Fruit fly (Drosophila melanogaster) whole organism, embryonic: ENCODE data around the gene CG4291.

Experiments
- Bdp1 ChIP-seq: fragments of 200-800 bp; sonication (Bioruptor generic); optimal IDR thresholded peaks from 3 replicates; lab custom pipeline; 2016; ENCODE audit warnings: missing biosample characterization, missing genetic modification characterization
- CG10431 ChIP-seq: fragments of 200-800 bp; sonication (Bioruptor generic); optimal IDR thresholded peaks from 3 replicates; lab custom pipeline; 2018; ENCODE audit warnings: missing biosample characterization, mild to moderate bottlenecking, missing genetic modification characterization
- CG1233 ChIP-seq: fragments of 200-800 bp; sonication (Bioruptor generic); optimal IDR thresholded peaks from 4 replicates; lab custom pipeline; 2018; ENCODE audit warnings: missing biosample characterization, mild to moderate bottlenecking, missing genetic modification characterization
- CG12659 ChIP-seq: fragments of 200-800 bp; sonication (Bioruptor generic); optimal IDR thresholded peaks from 3 replicates; lab custom pipeline; 2017; ENCODE audit warnings: mild to moderate bottlenecking, missing biosample characterization, missing genetic modification reagents, missing genetic modification characterization
- CG12769 ChIP-seq: fragments of 200-800 bp; sonication (Bioruptor generic); optimal IDR thresholded peaks from 2 replicates; lab custom pipeline; 2019; ENCODE audit warnings: missing biosample characterization, mild to moderate bottlenecking, missing genetic modification characterization, moderate library complexity
- CG13775 ChIP-seq: fragments of 200-800 bp; sonication (Bioruptor generic); optimal IDR thresholded peaks from 3 replicates; lab custom pipeline; 2017; ENCODE audit warnings: missing biosample characterization, mild to moderate bottlenecking, missing genetic modification characterization
- CG14050 ChIP-seq: fragments of 200-800 bp; sonication (Bioruptor generic); IDR thresholded peaks from 3 replicates; pipeline ENCODE4 v1.3.6; 2022; ENCODE audit warnings: missing biosample characterization, missing genetic modification characterization
- CG14710 ChIP-seq: fragments of 200-800 bp; sonication (Bioruptor generic); optimal IDR thresholded peaks from 3 replicates; lab custom pipeline; 2019; ENCODE audit warnings: missing biosample characterization, mild to moderate bottlenecking, missing genetic modification characterization, moderate library complexity
- CG1529 ChIP-seq: fragments of 200-800 bp; sonication (Bioruptor generic); optimal IDR thresholded peaks from 3 replicates; lab custom pipeline; 2018; ENCODE audit warnings: missing biosample characterization, missing genetic modification characterization
- CG17359 ChIP-seq: fragments of 200-800 bp; sonication (Bioruptor generic); optimal IDR thresholded peaks from 3 replicates; lab custom pipeline; 2018; ENCODE audit warnings: missing biosample characterization, mild to moderate bottlenecking, missing genetic modification characterization, moderate library complexity
- CG2199 ChIP-seq: fragments of 200-800 bp; sonication (Bioruptor generic); IDR thresholded peaks from 3 replicates; pipeline ENCODE4 v1.3.6; 2022; ENCODE audit warnings: missing biosample characterization, missing genetic modification characterization
- CG2678 ChIP-seq: fragments of 200-800 bp; sonication (Bioruptor generic); optimal IDR thresholded peaks from 3 replicates; lab custom pipeline; 2019; ENCODE audit warnings: missing biosample characterization, mild to moderate bottlenecking, missing genetic modification characterization, moderate library complexity
- CG30431 ChIP-seq: fragments of 200-800 bp; sonication (Bioruptor generic); optimal IDR thresholded peaks from 2 replicates; lab custom pipeline; 2017; ENCODE audit warnings: missing biosample characterization, missing genetic modification characterization
- CG42726 ChIP-seq: fragments of 200-800 bp; sonication (Bioruptor generic); IDR thresholded peaks from 2 replicates; pipeline ENCODE4 v1.3.6; 2022; ENCODE audit warnings: missing biosample characterization, missing genetic modification characterization; ENCODE audit not compliant: partially characterized antibody
- CG4707 ChIP-seq: fragments of 200-800 bp; sonication (Bioruptor generic); optimal IDR thresholded peaks from 2 replicates; lab custom pipeline; 2018; ENCODE audit warnings: missing biosample characterization, mild to moderate bottlenecking, missing genetic modification characterization, moderate library complexity
- CG4854 ChIP-seq: fragments of 200-800 bp; sonication (Bioruptor generic); optimal IDR thresholded peaks from 2 replicates; lab custom pipeline; 2016; ENCODE audit warnings: missing biosample characterization, missing genetic modification characterization, inconsistent platforms
- CG7745 ChIP-seq: fragments of 200-800 bp; sonication (Bioruptor generic); optimal IDR thresholded peaks from 2 replicates; lab custom pipeline; 2018; ENCODE audit warnings: missing biosample characterization, mild to moderate bottlenecking, missing genetic modification characterization, moderate library complexity
- CrebB ChIP-seq: fragments of 200-800 bp; sonication (Bioruptor generic); optimal IDR thresholded peaks from 3 replicates; lab custom pipeline; 2018; ENCODE audit warnings: missing biosample characterization, mild to moderate bottlenecking, missing genetic modification characterization
- Dip3 ChIP-seq: fragments of 200-800 bp; sonication (Bioruptor generic); optimal IDR thresholded peaks from 3 replicates; lab custom pipeline; 2016; ENCODE audit warnings: missing biosample characterization, missing genetic modification characterization
- Eip74EF ChIP-seq, 2 experiments: fragments of 200-800 bp in 1 of 2; fragments of >200 bp in 1 of 2; sonication (Bioruptor generic) in 1 of 2; optimal IDR thresholded peaks; 2 replicates each; lab custom pipeline; 2017 to 2019; ENCODE audit warnings: missing biosample characterization in 2 of 2, missing genetic modification characterization in 2 of 2, mild to moderate bottlenecking in 1 of 2, moderate library complexity in 1 of 2
- Ets97D ChIP-seq: fragments of 200-800 bp; sonication (Bioruptor generic); optimal IDR thresholded peaks from 3 replicates; lab custom pipeline; 2016; ENCODE audit warnings: missing biosample characterization, missing genetic modification characterization
- Jarid2 ChIP-seq: fragments of 200-800 bp; sonication (Bioruptor generic); optimal IDR thresholded peaks from 3 replicates; lab custom pipeline; 2017; ENCODE audit warnings: mild to moderate bottlenecking, missing biosample characterization, missing genetic modification reagents, missing genetic modification characterization
- Meics ChIP-seq: fragments of 200-800 bp; sonication (Bioruptor generic); optimal IDR thresholded peaks from 2 replicates; lab custom pipeline; 2017; ENCODE audit warnings: missing biosample characterization, mild to moderate bottlenecking, missing genetic modification characterization
- Nf-YB ChIP-seq: fragments of 200-800 bp; sonication (Bioruptor generic); optimal IDR thresholded peaks from 3 replicates; lab custom pipeline; 2019; ENCODE audit warnings: missing biosample characterization, mild to moderate bottlenecking, missing genetic modification characterization, moderate library complexity
- bbx ChIP-seq: fragments of 200-800 bp; sonication (Bioruptor generic); IDR thresholded peaks from 2 replicates; pipeline ENCODE4 v1.3.6; 2022; ENCODE audit warnings: missing biosample characterization, missing genetic modification characterization; ENCODE audit not compliant: partially characterized antibody
- cas ChIP-seq: fragments of 200-800 bp; sonication (Bioruptor generic); IDR thresholded peaks from 2 replicates; pipeline ENCODE4 v1.3.6; 2022; ENCODE audit warnings: missing biosample characterization, missing genetic modification characterization
- cato ChIP-seq: fragments of 200-800 bp; sonication (Bioruptor generic); optimal IDR thresholded peaks from 2 replicates; lab custom pipeline; 2016; ENCODE audit warnings: missing biosample characterization, missing genetic modification characterization, borderline replicate concordance
- dimm ChIP-seq: fragments of 200-800 bp; sonication (Bioruptor generic); IDR thresholded peaks from 2 replicates; pipeline ENCODE4 v1.3.6; 2022; ENCODE audit warnings: missing biosample characterization, missing genetic modification characterization
- dpn ChIP-seq, 2 experiments: fragments of 200-800 bp; sonication (Bioruptor generic); optimal IDR thresholded peaks; 3 replicates each; lab custom pipeline; 2016; ENCODE audit warnings: missing biosample characterization in 2 of 2, missing genetic modification characterization in 2 of 2
- en ChIP-seq: fragments of 200-800 bp; sonication (Bioruptor generic); optimal IDR thresholded peaks from 2 replicates; lab custom pipeline; 2016; ENCODE audit warnings: missing biosample characterization, missing genetic modification characterization
- fd102C ChIP-seq: fragments of 200-800 bp; sonication (Bioruptor generic); optimal IDR thresholded peaks from 2 replicates; lab custom pipeline; 2018; ENCODE audit warnings: missing biosample characterization, mild to moderate bottlenecking, missing genetic modification characterization, moderate library complexity
- fd64A ChIP-seq: fragments of 200-800 bp; sonication (Bioruptor generic); optimal IDR thresholded peaks from 3 replicates; lab custom pipeline; 2018; ENCODE audit warnings: missing biosample characterization, mild to moderate bottlenecking, missing genetic modification characterization
- gfzf ChIP-seq: fragments of 200-800 bp; sonication (Bioruptor generic); optimal IDR thresholded peaks from 2 replicates; lab custom pipeline; 2016; ENCODE audit warnings: missing biosample characterization, mild to moderate bottlenecking, missing genetic modification characterization, moderate library complexity
- grau ChIP-seq: fragments of 200-800 bp; optimal IDR thresholded peaks from 3 replicates; lab custom pipeline; 2019; ENCODE audit warnings: missing biosample characterization, mild to moderate bottlenecking, missing genetic modification characterization, moderate library complexity
- gt ChIP-seq: fragments of 200-800 bp; sonication (Bioruptor generic); IDR thresholded peaks from 2 replicates; pipeline ENCODE4 v1.3.6; 2022; ENCODE audit warnings: missing biosample characterization, missing genetic modification characterization
- hkb ChIP-seq, 2 experiments: fragments of 200-800 bp in 1 of 2; fragments of >200 bp in 1 of 2; sonication (Bioruptor generic) in 1 of 2; IDR thresholded peaks in 1 of 2; optimal IDR thresholded peaks in 1 of 2; 2 replicates each; pipeline versions ENCODE4 v1.3.6 to Lab custom; 2017 to 2022; ENCODE audit warnings: missing biosample characterization in 1 of 2, missing genetic modification characterization in 1 of 2
- knrl ChIP-seq: fragments of 200-800 bp; sonication (Bioruptor generic); IDR thresholded peaks from 3 replicates; pipeline ENCODE4 v1.3.6; 2022; ENCODE audit warnings: missing biosample characterization, missing genetic modification characterization; ENCODE audit not compliant: partially characterized antibody
- nau ChIP-seq: fragments of 200-800 bp; sonication (Bioruptor generic); optimal IDR thresholded peaks from 3 replicates; lab custom pipeline; 2017; ENCODE audit warnings: missing biosample characterization, mild to moderate bottlenecking, missing genetic modification characterization, missing genetic modification reagents
- pfk ChIP-seq: fragments of 200-800 bp; sonication (Bioruptor generic); optimal IDR thresholded peaks from 2 replicates; lab custom pipeline; 2018; ENCODE audit warnings: missing biosample characterization, mild to moderate bottlenecking, missing genetic modification characterization, moderate library complexity
- salm ChIP-seq: fragments of 200-800 bp; sonication (Bioruptor generic); optimal IDR thresholded peaks from 2 replicates; lab custom pipeline; 2018; ENCODE audit warnings: missing biosample characterization, mild to moderate bottlenecking, missing genetic modification characterization
- schlank ChIP-seq: fragments of 200-800 bp; sonication (Bioruptor generic); optimal IDR thresholded peaks from 2 replicates; lab custom pipeline; 2018; ENCODE audit warnings: missing biosample characterization, mild to moderate bottlenecking, missing genetic modification characterization
- shn ChIP-seq: fragments of 200-800 bp; sonication (Bioruptor generic); optimal IDR thresholded peaks from 3 replicates; lab custom pipeline; 2016; ENCODE audit warnings: missing biosample characterization, missing genetic modification characterization
- sna ChIP-seq: fragments of 200-800 bp; sonication (Bioruptor generic); IDR thresholded peaks from 2 replicates; pipeline ENCODE4 v1.3.6; 2022; ENCODE audit warnings: missing biosample characterization, missing genetic modification characterization; ENCODE audit not compliant: partially characterized antibody
- tin ChIP-seq: fragments of 200-800 bp; sonication (Bioruptor generic); optimal IDR thresholded peaks from 3 replicates; lab custom pipeline; 2016; ENCODE audit warnings: missing biosample characterization, missing genetic modification characterization
- tup ChIP-seq: fragments of 200-800 bp; sonication (Bioruptor generic); optimal IDR thresholded peaks from 2 replicates; lab custom pipeline; 2016; ENCODE audit warnings: missing biosample characterization, mild to moderate bottlenecking, missing genetic modification characterization, moderate library complexity
- tx ChIP-seq: fragments of 200-800 bp; sonication (Bioruptor generic); optimal IDR thresholded peaks from 2 replicates; lab custom pipeline; 2016; ENCODE audit warnings: missing biosample characterization, missing genetic modification characterization
- wdn ChIP-seq: fragments of 200-800 bp; sonication (Bioruptor generic); IDR thresholded peaks from 2 replicates; pipeline ENCODE4 v1.3.6; 2022; ENCODE audit warnings: missing biosample characterization, missing genetic modification characterization
- zf30C ChIP-seq: fragments of 200-800 bp; sonication (Bioruptor generic); optimal IDR thresholded peaks from 3 replicates; lab custom pipeline; 2018; ENCODE audit warnings: missing biosample characterization, mild to moderate bottlenecking, missing genetic modification characterization

Gene CG4291

DNA sequence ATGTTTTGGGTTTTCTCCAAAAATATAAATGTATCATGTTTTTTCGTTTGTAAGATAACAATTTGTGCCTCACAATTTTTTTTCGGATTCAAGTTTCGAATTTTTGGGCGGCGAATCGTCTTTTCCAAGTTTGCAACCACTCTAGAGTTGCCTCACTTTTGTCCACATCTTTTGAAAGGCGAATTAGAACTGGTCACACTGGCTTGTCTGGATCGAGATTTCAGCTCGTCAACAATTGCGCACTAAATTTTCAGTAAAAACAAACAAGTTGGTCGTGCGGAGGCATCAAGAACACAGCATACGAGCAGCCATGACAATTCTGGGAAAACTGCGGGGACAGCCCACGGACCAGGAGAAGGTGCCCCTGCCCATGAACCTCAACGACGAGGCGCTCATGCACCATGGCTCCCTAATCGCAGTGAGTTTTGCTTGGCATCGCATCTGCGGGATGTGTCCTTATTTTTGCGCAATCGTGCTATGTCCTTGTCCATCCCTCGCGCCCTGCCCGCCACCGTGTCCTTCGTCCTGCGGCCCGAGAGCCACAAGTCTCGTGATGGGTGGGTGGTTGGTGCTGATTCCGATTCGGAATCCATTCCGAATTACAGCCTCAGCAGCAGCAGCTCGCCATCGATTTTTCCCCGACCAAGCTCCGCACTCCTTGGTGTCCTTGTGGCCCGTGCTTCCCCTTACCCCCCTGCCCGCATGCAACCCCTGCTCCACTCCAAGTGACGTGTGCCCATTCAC is 31.1 kb downstream of the CG4291 start, which contains the start of gene CG3662 (continued):
- no peak for TF ChIP-seq Nf-YB (GFP tag; lab: Kevin White, UChicago)
- TF ChIP-seq zf30C (GFP tag; lab: Kevin White, UChicago), result peak; percentile 4
- no peak for TF ChIP-seq tin
- TF ChIP-seq grau (tag; lab: Kevin White, UChicago), result peak; percentile 19
- no peak for TF ChIP-seq CG4707
- peak; percentile 33; the same call in 1 of the 2 replicates for TF ChIP-seq bbx (GFP tag; lab: Robert Waterston, UW)
- no peak for TF ChIP-seq gt (GFP tag; lab: Robert Waterston, UW)
- TF ChIP-seq CrebB (tag; lab: Kevin White, UChicago), result no peak
- TF ChIP-seq fd64A (GFP tag; lab: Kevin White, UChicago), result no peak
- no peak for TF ChIP-seq CG30431
- TF ChIP-seq Bdp1, result no peak
- no peak for TF ChIP-seq dimm (GFP tag; lab: Robert Waterston, UW)
- no peak for TF ChIP-seq CG2199 (GFP tag; lab: Robert Waterston, UW)
- TF ChIP-seq CG1233 (GFP tag; lab: Kevin White, UChicago), result no peak
- TF ChIP-seq CG13775 (GFP tag; lab: Kevin White, UChicago), result no peak
- no peak for TF ChIP-seq Meics (GFP tag; lab: Kevin White, UChicago)
- peak; percentile 49; the same call in 1 of the 2 replicates for TF ChIP-seq CG42726 (GFP tag; lab: Robert Waterston, UW)
- no peak for TF ChIP-seq wdn (GFP tag; lab: Robert Waterston, UW)
- peak; percentile 71 for TF ChIP-seq Ets97D
- TF ChIP-seq nau, result no peak
- TF ChIP-seq cas, result no peak
- no peak for TF ChIP-seq Dip3
- no peak for TF ChIP-seq salm (tag; lab: Kevin White, UChicago)
- TF ChIP-seq Eip74EF (GFP tag; optimal IDR thresholded peaks at IDR 0.05; lab: Kevin White, UChicago), result no peak
- peak; percentile 97 for TF ChIP-seq gfzf (GFP tag; lab: Kevin White, UChicago)
- TF ChIP-seq CG4854 (GFP tag; lab: Kevin White, UChicago), result no peak
- TF ChIP-seq CG12769, result no peak
- TF ChIP-seq CG14050 (GFP tag; lab: Robert Waterston, UW), result no peak
- TF ChIP-seq fd102C (GFP tag; lab: Kevin White, UChicago), result no peak
- TF ChIP-seq Jarid2, result no peak
- TF ChIP-seq CG12659 (GFP tag; lab: Kevin White, UChicago), result peak; percentile 57
- TF ChIP-seq CG2678 (tag; lab: Kevin White, UChicago), result no peak
- no peak for TF ChIP-seq pfk (GFP tag; lab: Kevin White, UChicago)
- no peak for TF ChIP-seq CG1529
- TF ChIP-seq en, result no peak
- peak; percentile 63 for TF ChIP-seq CG14710 (tag; lab: Kevin White, UChicago)
- no peak for TF ChIP-seq cato
- TF ChIP-seq sna, result no peak
- no peak for TF ChIP-seq tup (GFP tag; lab: Kevin White, UChicago)
- no peak for TF ChIP-seq shn (GFP tag; lab: Kevin White, UChicago)
- no peak for TF ChIP-seq CG7745
- TF ChIP-seq dpn (GFP tag; optimal IDR thresholded peaks at IDR 0.05; lab: Kevin White, UChicago), result peak in 1 of 2 experiments; percentile 6
- TF ChIP-seq schlank (tag; lab: Kevin White, UChicago), result no peak
- peak; percentile 40; the same call in 1 of the 3 replicates for TF ChIP-seq knrl
- no peak for TF ChIP-seq tx (GFP tag; lab: Kevin White, UChicago)
- no peak for TF ChIP-seq CG10431 (GFP tag; lab: Kevin White, UChicago)
- TF ChIP-seq hkb (optimal IDR thresholded peaks at IDR 0.05; lab: Kevin White, UChicago), result no peak
- no peak; the same call in 1 of the 2 replicates for TF ChIP-seq hkb (GFP tag; IDR thresholded peaks at IDR 0.05; lab: Robert Waterston, UW)
- no peak for TF ChIP-seq CG17359 (tag; lab: Kevin White, UChicago)
